Worm (Caenorhabditis elegans) whole organism, L2 larva: ENCODE measurements around the gene hda-6.

ENCODE experiments used
- ZK546.5 ChIP-seq: sonication (generic microtip); optimal IDR thresholded peaks from 2 replicates; lab custom pipeline; 2017; ENCODE audit warnings: missing biosample characterization, missing genetic modification characterization
- aly-2 ChIP-seq: fragments of 150-350 bp; optimal IDR thresholded peaks from 2 replicates; lab custom pipeline; 2014; ENCODE audit warnings: missing biosample characterization, missing genetic modification characterization
- ama-1 ChIP-seq: fragments of 150-350 bp; optimal IDR thresholded peaks from 2 replicates; lab custom pipeline; 2018; ENCODE audit warnings: inconsistent platforms
- mab-5 ChIP-seq: fragments of 150-350 bp; optimal IDR thresholded peaks from 2 replicates; lab custom pipeline; 2014; ENCODE audit warnings: missing biosample characterization, missing genetic modification characterization
- nhr-10 ChIP-seq: sonication (generic microtip); optimal IDR thresholded peaks from 2 replicates; lab custom pipeline; 2017; ENCODE audit warnings: missing biosample characterization, missing genetic modification characterization
- nhr-11 ChIP-seq: fragments of 150-350 bp; optimal IDR thresholded peaks from 2 replicates; lab custom pipeline; 2014; ENCODE audit warnings: missing biosample characterization, missing genetic modification characterization
- nhr-12 ChIP-seq: fragments of 150-350 bp; optimal IDR thresholded peaks from 2 replicates; lab custom pipeline; 2014; ENCODE audit warnings: missing biosample characterization, missing genetic modification characterization
- nhr-23 ChIP-seq: fragments of 150-350 bp; optimal IDR thresholded peaks from 2 replicates; lab custom pipeline; 2014; ENCODE audit warnings: missing biosample characterization, missing genetic modification reagents, missing genetic modification characterization
- unc-62 ChIP-seq: fragments of 150-350 bp; optimal IDR thresholded peaks from 2 replicates; lab custom pipeline; 2014; ENCODE audit warnings: missing biosample characterization, missing genetic modification reagents, missing genetic modification characterization
- ztf-1 ChIP-seq: fragments of 200-800 bp; sonication (Bioruptor generic); conservative IDR thresholded peaks from 2 replicates; pipeline ENCODE4 v1.3.6; 2022; ENCODE audit warnings: missing genetic modification characterization, missing compliant biosample characterization

DNA sequence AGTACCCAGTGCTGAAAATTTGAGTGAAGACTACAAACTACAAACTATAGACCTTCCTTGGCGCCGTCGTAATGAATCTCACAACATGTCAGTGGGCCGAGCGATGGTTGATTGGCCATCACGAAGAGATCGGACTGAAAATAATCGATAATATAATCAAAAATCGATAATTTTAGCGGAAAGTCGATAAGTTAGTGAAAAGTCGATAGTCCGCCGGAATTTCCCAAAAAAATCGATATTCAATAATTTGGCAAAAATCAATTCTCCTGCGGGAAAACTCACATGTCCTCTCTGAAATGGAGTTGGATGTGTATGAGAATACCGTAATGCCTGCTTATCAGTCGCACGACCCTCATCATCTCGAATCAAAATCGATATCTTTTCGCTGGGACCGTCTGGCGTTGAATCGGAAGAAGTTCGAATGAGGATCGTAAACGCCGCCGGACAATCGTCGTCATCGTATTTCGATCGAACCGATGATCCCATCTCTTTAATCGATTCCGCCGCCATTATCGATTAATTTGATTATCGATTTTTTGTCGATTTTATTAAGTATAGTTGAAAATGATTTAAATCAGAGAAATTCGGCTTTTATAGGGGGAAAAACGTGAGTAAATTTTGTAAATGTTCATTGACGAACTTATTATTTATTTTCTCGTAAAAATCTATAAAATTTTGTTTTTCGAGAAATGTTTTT, 47.7 kb upstream of the hda-6 start, which contains the start of gene ZK616.8:
- TF ChIP-seq ztf-1 (GFP tag; lab: Robert Waterston, UW) = no peak
- TF ChIP-seq nhr-10 (tag; lab: Kevin White, UChicago) = no peak
- TF ChIP-seq aly-2 (tag; lab: Kevin White, UChicago) = no peak
- TF ChIP-seq nhr-23 (tag; lab: Kevin White, UChicago) = no peak
- no peak for TF ChIP-seq mab-5
- TF ChIP-seq ZK546.5 (tag; lab: Kevin White, UChicago) = no peak
- no peak for TF ChIP-seq unc-62 (GFP tag; lab: Kevin White, UChicago)
- no peak for TF ChIP-seq nhr-11 (tag; lab: Kevin White, UChicago)
- no peak for TF ChIP-seq nhr-12 (tag; lab: Kevin White, UChicago)
- no peak for TF ChIP-seq ama-1 (lab: Kevin White, UChicago)
